Worm (Caenorhabditis elegans) whole organism, L4/young adult: Measurements from ENCODE around the gene srz-11.

ENCODE experiments used
- dao-5 ChIP-seq: sonication (generic microtip); optimal IDR thresholded peaks from 2 replicates; lab custom pipeline; 2016; ENCODE audit warnings: missing genotype, missing genetic modification characterization, moderate library complexity, missing compliant biosample characterization
- him-1 ChIP-seq: sonication (generic microtip); optimal IDR thresholded peaks from 2 replicates; lab custom pipeline; 2016; ENCODE audit warnings: missing genotype, missing genetic modification reagents, missing genetic modification characterization, missing compliant biosample characterization

ce11 chrV:15132423-15132822 lies 30.5 kb upstream of the srz-11 start, which contains the start of gene str-171:
- TF ChIP-seq dao-5 (tag; lab: Kevin White, UChicago): no peak
- TF ChIP-seq him-1 (tag; lab: Kevin White, UChicago): no peak
